Worm (Caenorhabditis elegans) whole organism, mixed stage, embryonic: ENCODE measurements around the gene mig-14.

Experiments
- ceh-39 ChIP-seq: fragments of 150-350 bp; optimal IDR thresholded peaks from 2 replicates; lab custom pipeline; 2014; ENCODE audit warnings: missing biosample characterization, missing genetic modification characterization
- ceh-43 ChIP-seq: fragments of 200-800 bp; sonication (Bioruptor generic); optimal IDR thresholded peaks from 2 replicates; lab custom pipeline; 2018; ENCODE audit warnings: mild to moderate bottlenecking, missing genetic modification characterization, moderate library complexity, missing compliant biosample characterization
- elt-3 ChIP-seq: fragments of 150-350 bp; optimal IDR thresholded peaks from 2 replicates; lab custom pipeline; 2014; ENCODE audit warnings: missing biosample characterization, missing genetic modification characterization
- lin-13 ChIP-seq: fragments of 150-350 bp; optimal IDR thresholded peaks from 2 replicates; lab custom pipeline; 2014; ENCODE audit warnings: missing biosample characterization, missing genetic modification characterization
- lin-32 ChIP-seq: fragments of 200-800 bp; sonication (Bioruptor generic); optimal IDR thresholded peaks from 2 replicates; lab custom pipeline; 2018; ENCODE audit warnings: mild to moderate bottlenecking, missing genetic modification characterization, missing compliant biosample characterization
- mep-1 ChIP-seq: fragments of 150-350 bp; optimal IDR thresholded peaks from 2 replicates; lab custom pipeline; 2017; ENCODE audit warnings: missing biosample characterization, missing genetic modification reagents, missing genetic modification characterization, inconsistent platforms
- nhr-237 ChIP-seq: fragments of 150-350 bp; optimal IDR thresholded peaks from 2 replicates; lab custom pipeline; 2014; ENCODE audit warnings: missing biosample characterization, missing genetic modification characterization
- nhr-28 ChIP-seq: fragments of 150-350 bp; optimal IDR thresholded peaks from 2 replicates; lab custom pipeline; 2014; ENCODE audit warnings: missing biosample characterization, missing genetic modification characterization
- nhr-76 ChIP-seq: sonication (generic microtip); optimal IDR thresholded peaks from 2 replicates; lab custom pipeline; 2017; ENCODE audit warnings: missing biosample characterization, missing genetic modification characterization
- pha-4 ChIP-seq: fragments of 150-350 bp; optimal IDR thresholded peaks from 2 replicates; lab custom pipeline; 2018; ENCODE audit warnings: missing biosample characterization, missing genetic modification reagents, missing genetic modification characterization
- snpc-4 ChIP-seq: fragments of 150-350 bp; optimal IDR thresholded peaks from 2 replicates; lab custom pipeline; 2014; ENCODE audit warnings: missing biosample characterization, missing genetic modification characterization
- unc-39 ChIP-seq: fragments of 150-350 bp; optimal IDR thresholded peaks from 2 replicates; lab custom pipeline; 2014; ENCODE audit warnings: missing biosample characterization, missing genetic modification characterization
- unc-62 ChIP-seq: fragments of 150-350 bp; optimal IDR thresholded peaks from 2 replicates; lab custom pipeline; 2014; ENCODE audit warnings: missing biosample characterization, missing genetic modification reagents, missing genetic modification characterization

DNA sequence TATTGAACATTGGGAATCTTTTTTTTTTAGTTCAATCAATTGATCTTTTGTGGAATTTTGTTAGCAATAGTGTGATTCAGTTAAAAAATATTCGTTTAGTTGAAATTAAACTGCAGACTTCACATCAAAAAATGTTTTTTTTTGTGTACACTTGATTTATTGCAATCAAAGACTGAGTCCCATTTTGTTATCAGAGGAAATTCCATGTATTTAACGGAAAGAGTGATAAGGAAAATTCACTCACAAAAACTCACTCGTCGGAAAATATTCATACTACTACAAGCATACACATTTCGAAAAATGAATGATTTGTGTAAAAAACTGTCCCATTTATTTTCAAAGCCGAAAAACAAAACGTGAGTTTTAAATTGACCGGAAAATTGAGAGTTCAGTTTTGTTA is 29.8 kb downstream of the mig-14 start, which contains the start of gene C01B9.1:
- TF ChIP-seq lin-32 (GFP tag; lab: Kevin White, UChicago) (no peak), nhr-237 (tag; lab: Kevin White, UChicago) (no peak), ceh-39 (tag; lab: Kevin White, UChicago) (no peak), unc-39 (tag; lab: Kevin White, UChicago) (no peak), unc-62 (GFP tag; lab: Kevin White, UChicago) (no peak), pha-4 (tag; lab: Kevin White, UChicago) (no peak), mep-1 (tag; lab: Kevin White, UChicago) (no peak), snpc-4 (tag; lab: Kevin White, UChicago) (no peak), lin-13 (tag; lab: Kevin White, UChicago) (no peak), elt-3 (no peak), nhr-76 (no peak), nhr-28 (no peak), ceh-43 (GFP tag; lab: Kevin White, UChicago) (no peak)
